Worm (Caenorhabditis elegans) whole organism, L2 larva: ENCODE data around the gene K11D12.7.

Source experiments
- ama-1 ChIP-seq: fragments of 150-350 bp; optimal IDR thresholded peaks from 2 replicates; lab custom pipeline; 2018; ENCODE audit warnings: inconsistent platforms
- ceh-16 ChIP-seq: fragments of 150-350 bp; optimal IDR thresholded peaks from 2 replicates; lab custom pipeline; 2014; ENCODE audit warnings: missing biosample characterization, missing genetic modification characterization
- gmeb-1 ChIP-seq: fragments of 150-350 bp; optimal IDR thresholded peaks from 2 replicates; lab custom pipeline; 2014; ENCODE audit warnings: missing biosample characterization, missing genetic modification characterization
- lin-13 ChIP-seq: fragments of 150-350 bp; optimal IDR thresholded peaks from 2 replicates; lab custom pipeline; 2014; ENCODE audit warnings: missing biosample characterization, missing genetic modification reagents, missing genetic modification characterization
- nhr-237 ChIP-seq: fragments of 150-350 bp; optimal IDR thresholded peaks from 2 replicates; lab custom pipeline; 2014; ENCODE audit warnings: missing biosample characterization, missing genetic modification characterization
- nhr-77 ChIP-seq: fragments of 150-350 bp; optimal IDR thresholded peaks from 2 replicates; lab custom pipeline; 2014; ENCODE audit warnings: missing biosample characterization, missing genetic modification characterization
- peb-1 ChIP-seq: fragments of 150-350 bp; optimal IDR thresholded peaks from 2 replicates; lab custom pipeline; 2014; ENCODE audit warnings: missing biosample characterization, missing genetic modification characterization
- skn-1 ChIP-seq: sonication (generic microtip); optimal IDR thresholded peaks from 2 replicates; lab custom pipeline; 2017; ENCODE audit warnings: missing biosample characterization, missing genetic modification characterization
- unc-39 ChIP-seq: fragments of 150-350 bp; optimal IDR thresholded peaks from 2 replicates; lab custom pipeline; 2014; ENCODE audit warnings: missing biosample characterization, missing genetic modification characterization
- unc-55 ChIP-seq: fragments of 150-350 bp; sonication (generic microtip); optimal IDR thresholded peaks from 3 replicates; lab custom pipeline; 2014; ENCODE audit warnings: missing biosample characterization, missing genetic modification reagents, missing genetic modification characterization
- zag-1 ChIP-seq: fragments of 150-350 bp; optimal IDR thresholded peaks from 2 replicates; lab custom pipeline; 2014; ENCODE audit warnings: missing biosample characterization, missing genetic modification characterization
- ztf-11 ChIP-seq: sonication (generic microtip); optimal IDR thresholded peaks from 2 replicates; lab custom pipeline; 2017; ENCODE audit warnings: missing biosample characterization, missing genetic modification characterization
- ztf-4 ChIP-seq: fragments of 150-350 bp; optimal IDR thresholded peaks from 2 replicates; lab custom pipeline; 2014; ENCODE audit warnings: missing biosample characterization, missing genetic modification characterization

ce11 chrV:5018810-5019274, 17.4 kb downstream of the K11D12.7 start, which contains the start of gene srr-4:
- no peak for TF ChIP-seq nhr-237
- TF ChIP-seq unc-39 (tag; lab: Kevin White, UChicago) = no peak
- TF ChIP-seq gmeb-1 (tag; lab: Kevin White, UChicago) = no peak
- no peak for TF ChIP-seq ztf-11 (tag; lab: Kevin White, UChicago)
- no peak for TF ChIP-seq ama-1 (lab: Kevin White, UChicago)
- TF ChIP-seq peb-1 (tag; lab: Kevin White, UChicago) = no peak
- TF ChIP-seq lin-13 = no peak
- peak; percentile 39 for TF ChIP-seq skn-1
- TF ChIP-seq nhr-77 (tag; lab: Kevin White, UChicago) = no peak
- TF ChIP-seq ceh-16 (tag; lab: Kevin White, UChicago) = no peak
- TF ChIP-seq zag-1 = no peak
- no peak for TF ChIP-seq ztf-4
- no peak for TF ChIP-seq unc-55 (GFP tag; lab: Kevin White, UChicago)
